Fruit fly (Drosophila melanogaster): ENCODE measurements at regions not wholly inside any gene's neighbourhood (a gene's known extent, or its start where the extent isn't known, plus 50 kb on each side); places are given as distances from the start of the nearest gene placed in this dataset.
A peak's percentile ranks its signal among the peaks of the same experiment; 100 is the strongest.

dm6 chr3L:28012527-28012926, 154.5 kb upstream of the eIF4B start (continued):
- TF ChIP-seq Lhr (GFP tag; optimal IDR thresholded peaks at IDR 0.05) (peak; percentile 78), pho (GFP tag; optimal IDR thresholded peaks at IDR 0.05) (no peak), usp (GFP tag; optimal IDR thresholded peaks at IDR 0.05) (no peak), Opbp (GFP tag; IDR thresholded peaks at IDR 0.05; ENCODE audit: partially characterized antibody) (no peak), psq (GFP tag; optimal IDR thresholded peaks at IDR 0.05) (no peak), CG7357 (GFP tag; IDR thresholded peaks at IDR 0.05) (peak; percentile 96), mirr (GFP tag; optimal IDR thresholded peaks at IDR 0.05) (no peak), Bteb2 (GFP tag; optimal IDR thresholded peaks at IDR 0.05) (no peak), NC2α (GFP tag; optimal IDR thresholded peaks at IDR 0.05) (no peak), Xrp1 (GFP tag; IDR thresholded peaks at IDR 0.05) (no peak), Fer3 (tag; optimal IDR thresholded peaks at IDR 0.05) (no peak), Dfd (GFP tag; optimal IDR thresholded peaks at IDR 0.05) (peak in 1 of 2 experiments; percentile 15), CG4617 (GFP tag; optimal IDR thresholded peaks at IDR 0.05; ENCODE audit: borderline replicate concordance) (peak; percentile 48), Ets97D (GFP tag; optimal IDR thresholded peaks at IDR 0.05) (peak; percentile 27), CG34224 (GFP tag; IDR thresholded peaks at IDR 0.05; ENCODE audit: partially characterized antibody) (no peak), CG1233 (GFP tag; optimal IDR thresholded peaks at IDR 0.05) (no peak), CG1024 (GFP tag; IDR thresholded peaks at IDR 0.05) (peak; percentile 99), insv (GFP tag; optimal IDR thresholded peaks at IDR 0.05) (no peak), CG2875 (GFP tag; optimal IDR thresholded peaks at IDR 0.05) (no peak), Nf-YB (GFP tag; optimal IDR thresholded peaks at IDR 0.05) (no peak), bbx (GFP tag; IDR thresholded peaks at IDR 0.05; ENCODE audit: partially characterized antibody) (no peak), Fer1 (GFP tag; optimal IDR thresholded peaks at IDR 0.05) (no peak), CG7786 (GFP tag; optimal IDR thresholded peaks at IDR 0.05) (no peak), Dbx (GFP tag; IDR thresholded peaks at IDR 0.05) (no peak), tx (GFP tag; optimal IDR thresholded peaks at IDR 0.05) (no peak), Oaz (GFP tag; IDR thresholded peaks at IDR 0.05) (no peak), B-H1 (GFP tag; IDR thresholded peaks at IDR 0.05) (no peak), CG8478 (optimal IDR thresholded peaks at IDR 0.05) (no peak), CG17612 (GFP tag; IDR thresholded peaks at IDR 0.05) (no peak), Nf-YC (tag; optimal IDR thresholded peaks at IDR 0.05) (no peak), Max (GFP tag; optimal IDR thresholded peaks at IDR 0.05) (no peak), ssp (GFP tag; IDR thresholded peaks at IDR 0.05) (peak; percentile 99), tup (GFP tag; optimal IDR thresholded peaks at IDR 0.05) (no peak), dmrt99B (tag; optimal IDR thresholded peaks at IDR 0.05) (no peak), row (GFP tag; IDR thresholded peaks at IDR 0.05) (peak; percentile 80; the same call in 2 of the 3 replicates), MBD-R2 (GFP tag; IDR thresholded peaks at IDR 0.05) (no peak), jing (GFP tag; optimal IDR thresholded peaks at IDR 0.05) (no peak), eve (GFP tag; optimal IDR thresholded peaks at IDR 0.05) (no peak), btn (GFP tag; optimal IDR thresholded peaks at IDR 0.05) (no peak), CG17359 (tag; optimal IDR thresholded peaks at IDR 0.05) (no peak), CG17568 (GFP tag; optimal IDR thresholded peaks at IDR 0.05) (no peak), CG3995 (GFP tag; optimal IDR thresholded peaks at IDR 0.05) (peak; percentile 16), tin (GFP tag; optimal IDR thresholded peaks at IDR 0.05) (no peak), CG17385 (GFP tag; optimal IDR thresholded peaks at IDR 0.05) (no peak), CG42726 (GFP tag; IDR thresholded peaks at IDR 0.05; ENCODE audit: partially characterized antibody) (peak; percentile 39; the same call in 1 of the 2 replicates), CrebB (tag; optimal IDR thresholded peaks at IDR 0.05) (no peak), CG8089 (GFP tag; optimal IDR thresholded peaks at IDR 0.05) (peak; percentile 87), emc (GFP tag; optimal IDR thresholded peaks at IDR 0.05) (no peak), tna (GFP tag; IDR thresholded peaks at IDR 0.05; ENCODE audit: partially characterized antibody) (no peak)
